Fruit fly (Drosophila melanogaster): ENCODE data around the gene CG17350.

The CG17350 gene

DNA sequence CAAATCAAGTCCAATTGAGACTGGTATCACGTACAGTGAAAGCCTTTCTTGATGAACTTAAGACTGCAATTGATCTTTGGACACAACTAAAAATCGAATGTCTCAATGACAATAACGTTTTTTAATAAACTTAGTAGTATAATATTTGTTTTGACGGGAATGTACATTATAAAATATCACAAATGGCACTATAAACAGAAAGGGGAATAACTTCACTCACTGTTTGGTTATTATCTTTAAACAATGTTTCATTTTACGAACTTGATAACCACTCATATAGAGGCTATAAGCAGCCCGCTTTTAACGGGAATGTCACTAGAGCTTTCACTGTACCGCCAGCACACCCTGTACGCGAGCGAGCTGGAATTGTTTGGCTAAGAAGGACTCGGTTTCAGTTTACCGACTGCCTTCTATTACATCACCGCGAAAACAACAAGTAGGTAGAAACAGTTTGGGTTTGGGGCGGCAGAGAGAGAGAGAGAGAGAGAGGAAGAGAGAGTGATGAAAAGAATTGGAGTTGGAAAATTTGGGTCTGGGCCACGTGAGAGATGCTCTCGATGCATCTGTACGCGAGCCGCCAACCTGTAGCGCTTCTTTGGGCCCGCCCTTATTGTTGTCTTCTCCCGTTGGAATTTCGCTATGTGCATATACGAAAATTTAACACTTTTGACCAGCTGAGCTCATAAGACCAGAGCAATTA lies 17.0 kb downstream of the CG17350 start (continued):
- TF ChIP-seq Hmr (GFP tag; optimal IDR thresholded peaks at IDR 0.05) (peak; percentile 49), dpn (GFP tag; optimal IDR thresholded peaks at IDR 0.05) (peak; percentile 5 to 33), otp (GFP tag; IDR thresholded peaks at IDR 0.05) (no peak), lov (optimal IDR thresholded peaks at IDR 0.05) (no peak), lov (GFP tag; IDR thresholded peaks at IDR 0.05) (no peak), MTF-1 (GFP tag; optimal IDR thresholded peaks at IDR 0.05; ENCODE audit: borderline replicate concordance) (no peak), tup (GFP tag; optimal IDR thresholded peaks at IDR 0.05) (no peak), CG8765 (GFP tag; IDR thresholded peaks at IDR 0.05) (no peak), NfI (GFP tag; optimal IDR thresholded peaks at IDR 0.05) (peak; percentile 12), CG7839 (tag; optimal IDR thresholded peaks at IDR 0.05) (peak; percentile 45), sug (tag; optimal IDR thresholded peaks at IDR 0.05) (no peak), CG1603 (tag; optimal IDR thresholded peaks at IDR 0.05) (peak; percentile 13), chn (GFP tag; optimal IDR thresholded peaks at IDR 0.05) (peak; percentile 8), CG13775 (GFP tag; optimal IDR thresholded peaks at IDR 0.05) (no peak), Dek (tag; optimal IDR thresholded peaks at IDR 0.05) (no peak), CG8290 (GFP tag; optimal IDR thresholded peaks at IDR 0.05) (no peak), CG8290 (tag; optimal IDR thresholded peaks at IDR 0.05) (peak in 1 of 2 experiments; percentile 8), B-H2 (GFP tag; optimal IDR thresholded peaks at IDR 0.05) (no peak), YL-1 (GFP tag; optimal IDR thresholded peaks at IDR 0.05) (no peak), CG7556 (GFP tag; optimal IDR thresholded peaks at IDR 0.05) (peak; percentile 40), CG9727 (GFP tag; optimal IDR thresholded peaks at IDR 0.05) (peak; percentile 21), luna (GFP tag; optimal IDR thresholded peaks at IDR 0.05) (no peak), prd (optimal IDR thresholded peaks at IDR 0.05) (no peak), prd (GFP tag; IDR thresholded peaks at IDR 0.05) (no peak), CG13894 (tag; optimal IDR thresholded peaks at IDR 0.05) (no peak), Trl (optimal IDR thresholded peaks at IDR 0.05) (peak; percentile 78 to 81), Trl (GFP tag; optimal IDR thresholded peaks at IDR 0.05) (no peak), vvl (GFP tag; IDR thresholded peaks at IDR 0.05) (0 out of 2 replicates have a peak, but pooled peaks have one; percentile 15), Hand (GFP tag; optimal IDR thresholded peaks at IDR 0.05) (no peak), Xbp1 (GFP tag; optimal IDR thresholded peaks at IDR 0.05) (no peak), MBD-R2 (GFP tag; IDR thresholded peaks at IDR 0.05) (0 out of 2 replicates have a peak, but pooled peaks have one; percentile 9), Tbp (GFP tag; optimal IDR thresholded peaks at IDR 0.05) (no peak), grau (tag; optimal IDR thresholded peaks at IDR 0.05) (peak; percentile 83), HLH3B (GFP tag; IDR thresholded peaks at IDR 0.05) (no peak), dmrt99B (tag; optimal IDR thresholded peaks at IDR 0.05) (peak; percentile 52), CG3281 (GFP tag; optimal IDR thresholded peaks at IDR 0.05) (peak; percentile 39), pzg (GFP tag; optimal IDR thresholded peaks at IDR 0.05) (no peak), CG5953 (GFP tag; IDR thresholded peaks at IDR 0.05) (no peak), kah (GFP tag; optimal IDR thresholded peaks at IDR 0.05) (peak; percentile 19), oc (tag; optimal IDR thresholded peaks at IDR 0.05) (no peak), CG15696 (tag; optimal IDR thresholded peaks at IDR 0.05) (no peak), cwo (GFP tag; optimal IDR thresholded peaks at IDR 0.05) (no peak), Dip2 (GFP tag; IDR thresholded peaks at IDR 0.05) (no peak), NC2α (GFP tag; optimal IDR thresholded peaks at IDR 0.05) (no peak), Hsf (GFP tag; optimal IDR thresholded peaks at IDR 0.05) (no peak), bsh (GFP tag; optimal IDR thresholded peaks at IDR 0.05) (peak in 1 of 2 experiments; percentile 22), CG31388 (GFP tag; optimal IDR thresholded peaks at IDR 0.05) (no peak), CG17361 (GFP tag; IDR thresholded peaks at IDR 0.05) (peak; percentile 51; the same call in 2 of the 3 replicates), HLH4C (GFP tag; IDR thresholded peaks at IDR 0.05; ENCODE audit: partially characterized antibody) (no peak), lmd (GFP tag; IDR thresholded peaks at IDR 0.05) (no peak; the same call in 1 of the 2 replicates), Antp (GFP tag; optimal IDR thresholded peaks at IDR 0.05) (no peak)
